Worm (Caenorhabditis elegans): ENCODE results near the gene aakg-5.

- TF ChIP-seq nhr-77 (tag; optimal IDR thresholded peaks at IDR 0.05): no peak
- TF ChIP-seq lin-39 (tag; optimal IDR thresholded peaks at IDR 0.05): no peak
- TF ChIP-seq ama-1 (optimal IDR thresholded peaks at IDR 0.05): no peak
- TF ChIP-seq ceh-82 (tag; optimal IDR thresholded peaks at IDR 0.05): no peak
- no peak for TF ChIP-seq C34F6.9 (tag; optimal IDR thresholded peaks at IDR 0.05)
- TF ChIP-seq lin-13 (GFP tag; optimal IDR thresholded peaks at IDR 0.05): no peak
- no peak for TF ChIP-seq elt-1 (tag; optimal IDR thresholded peaks at IDR 0.05)
- no peak for TF ChIP-seq alr-1 (tag; optimal IDR thresholded peaks at IDR 0.05)
- no peak for TF ChIP-seq elt-3 (tag; optimal IDR thresholded peaks at IDR 0.05)
- TF ChIP-seq ZK546.5 (tag; optimal IDR thresholded peaks at IDR 0.05): no peak
- TF ChIP-seq aly-2 (tag; optimal IDR thresholded peaks at IDR 0.05): no peak
Measured at ce11 chrII:10012490-10012889, 37.6 kb upstream of the aakg-5 start.

All from whole organism, L2 larva.